Fruit fly (Drosophila melanogaster): ENCODE data around the gene Alg10.

Gene Alg10

DNA sequence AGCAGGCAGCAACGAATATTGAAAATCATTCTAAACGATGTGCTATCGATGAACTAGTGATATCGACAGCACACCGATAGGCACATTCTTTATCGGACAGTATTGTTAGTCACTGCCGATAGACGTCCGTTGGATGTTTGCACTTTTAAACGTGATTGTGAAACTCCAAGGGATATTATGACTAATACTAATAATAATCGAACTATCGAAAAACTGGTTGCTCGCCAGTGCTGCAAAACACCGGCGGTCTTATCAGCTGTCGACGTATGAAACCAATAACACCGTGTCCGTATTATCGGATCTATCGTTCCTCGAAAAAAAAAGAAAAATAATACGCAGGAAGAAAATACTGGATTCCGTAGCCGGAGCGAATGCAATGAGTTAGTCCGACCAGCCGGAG, 45.7 kb downstream of the Alg10 start, which contains the start of the genes Ube3a and CG7600 (continued):
- peak; percentile 47 for TF ChIP-seq CG3163 (GFP tag; optimal IDR thresholded peaks at IDR 0.05)
- TF ChIP-seq CG4707 (GFP tag; optimal IDR thresholded peaks at IDR 0.05): no peak
- no peak for TF ChIP-seq CG17568 (GFP tag; optimal IDR thresholded peaks at IDR 0.05)
- peak; percentile 65 for TF ChIP-seq CG17912 (GFP tag; optimal IDR thresholded peaks at IDR 0.05)
- peak; percentile 22 for TF ChIP-seq Deaf1 (tag; optimal IDR thresholded peaks at IDR 0.05)
- TF ChIP-seq CrebB (tag; optimal IDR thresholded peaks at IDR 0.05): peak; percentile 79
- TF ChIP-seq Poxn (GFP tag; IDR thresholded peaks at IDR 0.05): no peak
- TF ChIP-seq CG16813 (GFP tag; IDR thresholded peaks at IDR 0.05; ENCODE audit: partially characterized antibody): peak; percentile 99
- TF ChIP-seq CG30020 (tag; optimal IDR thresholded peaks at IDR 0.05): peak; percentile 56
- TF ChIP-seq CG5245 (GFP tag; optimal IDR thresholded peaks at IDR 0.05): no peak
- TF ChIP-seq gt (GFP tag; IDR thresholded peaks at IDR 0.05): no peak
- no peak for TF ChIP-seq CG10321 (GFP tag; IDR thresholded peaks at IDR 0.05)
- TF ChIP-seq Hmx (GFP tag; optimal IDR thresholded peaks at IDR 0.05): no peak
- peak; percentile 41 for TF ChIP-seq CG8924 (tag; optimal IDR thresholded peaks at IDR 0.05)
- peak; percentile 25 for TF ChIP-seq CG4854 (GFP tag; optimal IDR thresholded peaks at IDR 0.05)
- TF ChIP-seq CG9437 (GFP tag; optimal IDR thresholded peaks at IDR 0.05): peak; percentile 68
- peak; percentile 67 for TF ChIP-seq CG2120 (GFP tag; optimal IDR thresholded peaks at IDR 0.05)
- TF ChIP-seq abd-A (tag; optimal IDR thresholded peaks at IDR 0.05): peak; percentile 94
- TF ChIP-seq Asciz (GFP tag; optimal IDR thresholded peaks at IDR 0.05): no peak
- no peak for TF ChIP-seq psq (GFP tag; optimal IDR thresholded peaks at IDR 0.05)
- peak; percentile 24 for TF ChIP-seq Neu2 (GFP tag; optimal IDR thresholded peaks at IDR 0.05; ENCODE audit: borderline replicate concordance)
- TF ChIP-seq toy (GFP tag; IDR thresholded peaks at IDR 0.05): no peak
- no peak for TF ChIP-seq pum (GFP tag; optimal IDR thresholded peaks at IDR 0.05)
- TF ChIP-seq Dad (GFP tag; optimal IDR thresholded peaks at IDR 0.05): peak; percentile 11
- no peak for TF ChIP-seq CG8765 (GFP tag; IDR thresholded peaks at IDR 0.05)
- TF ChIP-seq CG3838 (GFP tag; optimal IDR thresholded peaks at IDR 0.05): no peak
- peak; percentile 18 for TF ChIP-seq CG13424 (tag; optimal IDR thresholded peaks at IDR 0.05)
- no peak for TF ChIP-seq CG14667 (GFP tag; IDR thresholded peaks at IDR 0.05)
- TF ChIP-seq ci (GFP tag; IDR thresholded peaks at IDR 0.05): peak; percentile 47; the same call in 1 of the 3 replicates
- peak; percentile 52 for TF ChIP-seq gfzf (GFP tag; optimal IDR thresholded peaks at IDR 0.05)
- TF ChIP-seq CG8290 (GFP tag; optimal IDR thresholded peaks at IDR 0.05): peak; percentile 56
- TF ChIP-seq CG8290 (tag; optimal IDR thresholded peaks at IDR 0.05): peak in 1 of 2 experiments; percentile 88
- peak; percentile 95 for TF ChIP-seq CG3995 (GFP tag; optimal IDR thresholded peaks at IDR 0.05)
- no peak for TF ChIP-seq HLHmδ (GFP tag; optimal IDR thresholded peaks at IDR 0.05)
- TF ChIP-seq Atf-2 (GFP tag; optimal IDR thresholded peaks at IDR 0.05): peak; percentile 19
- TF ChIP-seq chif (GFP tag; optimal IDR thresholded peaks at IDR 0.05): peak; percentile 24 to 27
- no peak for TF ChIP-seq HHEX (GFP tag; optimal IDR thresholded peaks at IDR 0.05)
- TF ChIP-seq hkb (optimal IDR thresholded peaks at IDR 0.05): no peak
- TF ChIP-seq hkb (GFP tag; IDR thresholded peaks at IDR 0.05): peak; percentile 34; the same call in 1 of the 2 replicates
- TF ChIP-seq CG16863 (GFP tag; optimal IDR thresholded peaks at IDR 0.05): no peak
- peak; percentile 5 for TF ChIP-seq CG13775 (GFP tag; optimal IDR thresholded peaks at IDR 0.05)
- peak; percentile 6 for TF ChIP-seq CG1602 (GFP tag; optimal IDR thresholded peaks at IDR 0.05)
- TF ChIP-seq Hr3 (GFP tag; optimal IDR thresholded peaks at IDR 0.05): no peak
- TF ChIP-seq TFAM (GFP tag; optimal IDR thresholded peaks at IDR 0.05): no peak
- no peak for TF ChIP-seq CG14965 (GFP tag; optimal IDR thresholded peaks at IDR 0.05; ENCODE audit: borderline replicate concordance)
- TF ChIP-seq CG12155 (GFP tag; optimal IDR thresholded peaks at IDR 0.05): peak; percentile 23
- no peak for TF ChIP-seq disco-r (GFP tag; optimal IDR thresholded peaks at IDR 0.05)
- TF ChIP-seq jumu (GFP tag; optimal IDR thresholded peaks at IDR 0.05): peak; percentile 26
- TF ChIP-seq luna (GFP tag; optimal IDR thresholded peaks at IDR 0.05): no peak
- peak; percentile 26; the same call in 2 of the 3 replicates for TF ChIP-seq row (GFP tag; IDR thresholded peaks at IDR 0.05)
- peak; percentile 7 for TF ChIP-seq CG9817 (tag; optimal IDR thresholded peaks at IDR 0.05)
- no peak for TF ChIP-seq CG15011 (GFP tag; optimal IDR thresholded peaks at IDR 0.05)

All from whole organism, embryonic.